Fruit fly (Drosophila melanogaster) whole organism, adult: Measurements from ENCODE around the gene CG3987.

Source experiments
- CG11617 ChIP-seq: fragments of 200-800 bp; sonication (Bioruptor generic); optimal IDR thresholded peaks from 2 replicates; lab custom pipeline; 2017; ENCODE audit warnings: mild to moderate bottlenecking, missing biosample characterization, missing genetic modification reagents, missing genetic modification characterization
- CG14711 ChIP-seq: fragments of 200-800 bp; sonication (Bioruptor generic); optimal IDR thresholded peaks from 2 replicates; lab custom pipeline; 2018; ENCODE audit warnings: missing biosample characterization, mild to moderate bottlenecking, missing genetic modification characterization, moderate library complexity
- kay ChIP-seq: fragments of 200-800 bp; sonication (Bioruptor generic); peaks from one replicate; lab custom pipeline; 2016; ENCODE audit warnings: missing biosample characterization, missing genetic modification characterization, borderline replicate concordance
- pad ChIP-seq: fragments of 200-800 bp; sonication (Bioruptor generic); optimal IDR thresholded peaks from 3 replicates; lab custom pipeline; 2017; ENCODE audit warnings: missing biosample characterization, missing genetic modification characterization, mild to moderate bottlenecking, moderate library complexity, missing genetic modification reagents

DNA sequence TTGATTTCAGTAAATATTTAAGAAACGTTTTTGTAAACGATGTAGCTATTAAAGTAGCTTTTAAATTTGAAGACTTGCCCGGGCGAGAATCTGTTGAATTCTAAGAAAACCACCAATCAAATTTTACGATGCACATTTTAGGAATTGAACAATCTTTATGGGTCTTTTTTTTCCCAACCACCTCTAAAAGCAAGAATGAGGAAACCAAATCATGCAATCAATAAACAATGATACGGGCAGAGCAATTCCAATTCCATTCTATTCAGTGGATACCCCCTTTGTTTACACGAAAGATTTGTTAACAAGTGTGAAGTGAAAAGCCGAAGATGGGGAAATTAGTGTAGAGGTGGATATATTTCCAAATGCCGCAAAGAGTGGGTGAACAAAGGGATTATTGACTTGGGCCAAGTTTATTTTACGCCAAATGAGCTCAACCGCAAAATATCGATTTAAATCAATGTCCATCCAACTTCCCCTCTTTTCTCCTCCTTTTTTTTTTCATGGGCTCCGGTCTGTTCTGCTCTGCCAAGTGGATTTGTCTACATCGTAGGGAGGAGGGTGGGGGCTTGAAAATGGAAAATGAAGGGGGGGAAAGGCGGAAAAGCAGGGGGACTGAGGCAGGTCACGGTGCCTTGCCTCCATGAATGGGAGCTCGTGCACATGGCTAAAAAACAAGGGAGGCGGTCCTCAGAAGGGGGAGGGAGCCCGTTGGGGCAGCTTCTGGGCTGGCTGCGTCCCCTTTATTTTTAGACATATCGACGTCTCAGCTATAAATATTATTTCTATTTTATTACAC lies 18.0 kb upstream of the CG3987 start:
- TF ChIP-seq CG11617 (GFP tag; lab: Kevin White, UChicago) (no peak), CG14711 (tag; lab: Kevin White, UChicago) (no peak), pad (GFP tag; lab: Kevin White, UChicago) (no peak), kay (GFP tag; lab: Kevin White, UChicago) (no peak)
